Worm (Caenorhabditis elegans) whole organism, midembryonic: Measurements from ENCODE around the gene piki-1.

Experiments used
- T22C8.4 ChIP-seq: fragments of 200-800 bp; sonication (Bioruptor generic); IDR thresholded peaks from 2 replicates; pipeline ENCODE4 v1.3.6; 2022; ENCODE audit warnings: missing genetic modification characterization, missing compliant biosample characterization
- cog-1 ChIP-seq: sonication (generic microtip); optimal IDR thresholded peaks from 2 replicates; lab custom pipeline; 2016; ENCODE audit warnings: missing genetic modification characterization, missing compliant biosample characterization
- flt-1 ChIP-seq: fragments of 200-800 bp; sonication (Bioruptor generic); IDR thresholded peaks from 2 replicates; pipeline ENCODE4 v1.3.6; 2022; ENCODE audit warnings: missing genetic modification characterization, missing compliant biosample characterization
- klf-2 ChIP-seq: fragments of 200-800 bp; sonication (Bioruptor generic); conservative IDR thresholded peaks from 2 replicates; pipeline ENCODE4 v1.3.6; 2022; ENCODE audit warnings: missing genetic modification reagents, missing genetic modification characterization, missing compliant biosample characterization
- med-1 ChIP-seq: sonication (generic microtip); optimal IDR thresholded peaks from 2 replicates; lab custom pipeline; 2017; ENCODE audit warnings: missing genetic modification characterization, mild to moderate bottlenecking, missing compliant biosample characterization, antibody characterized with exemption, missing genetic modification reagents; ENCODE audit not compliant: insufficient read depth
- ref-1 ChIP-seq: fragments of 200-800 bp; sonication (Bioruptor generic); conservative IDR thresholded peaks from 2 replicates; pipeline ENCODE4 v1.3.6; 2022; ENCODE audit warnings: missing genetic modification reagents, missing genetic modification characterization, missing compliant biosample characterization
- tab-1 ChIP-seq: fragments of 200-800 bp; sonication (Bioruptor generic); IDR thresholded peaks from 2 replicates; pipeline ENCODE4 v1.3.6; 2022; ENCODE audit warnings: missing genetic modification characterization, missing compliant biosample characterization
- ztf-23 ChIP-seq: fragments of 200-800 bp; sonication (Bioruptor generic); IDR thresholded peaks from 2 replicates; pipeline ENCODE4 v1.3.6; 2022; ENCODE audit warnings: missing genetic modification reagents, missing genetic modification characterization, missing compliant biosample characterization
- ztf-29 ChIP-seq: fragments of 200-800 bp; sonication (Bioruptor generic); IDR thresholded peaks from 2 replicates; pipeline ENCODE4 v1.3.6; 2022; ENCODE audit warnings: missing genetic modification reagents, missing genetic modification characterization, missing compliant biosample characterization

The piki-1 gene

DNA sequence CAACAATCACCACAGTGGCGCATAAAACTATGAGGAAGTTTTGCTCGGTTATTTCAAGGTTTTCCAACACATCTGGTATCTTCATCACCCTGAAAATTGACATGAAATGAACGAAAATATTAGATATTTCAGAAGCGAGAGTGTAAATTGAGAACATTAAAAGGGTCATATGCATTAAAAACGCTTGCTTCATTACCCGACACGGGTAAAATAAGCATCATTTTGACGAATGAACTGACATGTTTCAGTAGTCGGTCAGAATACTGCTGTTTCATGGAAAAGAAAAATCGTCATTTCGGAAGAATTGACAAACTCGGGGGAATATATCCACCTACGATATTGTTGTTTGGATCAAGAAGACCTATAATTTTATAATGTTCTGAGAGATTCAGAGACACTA lies 47.1 kb downstream of the piki-1 start, which contains the start of gene snt-7:
Gene snt-7, minus strand, starts transcription at position 101 of the 400 bp plus-strand sequence.
- TF ChIP-seq med-1 (GFP tag; lab: Kevin White, UChicago) (no peak), ztf-29 (GFP tag; lab: Robert Waterston, UW) (no peak)

DNA sequence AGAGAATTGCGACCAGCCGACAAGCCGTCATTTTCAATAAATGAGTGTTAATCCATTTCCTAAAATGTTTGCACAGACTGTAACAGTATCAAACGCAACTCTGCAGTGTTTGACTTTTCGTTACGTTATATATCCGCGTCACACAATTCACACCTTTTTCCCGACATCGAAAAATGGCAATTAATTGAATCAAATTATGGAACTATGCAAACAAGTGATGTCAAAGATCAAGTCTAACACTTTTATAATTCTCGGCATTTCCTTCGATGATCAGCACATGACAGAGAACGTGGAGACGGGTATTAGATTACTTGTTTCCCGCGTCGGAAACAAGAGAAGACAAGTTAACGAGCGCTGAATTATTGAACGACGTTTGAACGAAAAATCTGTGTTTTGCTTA lies 51.9 kb downstream of the piki-1 start, which contains the start of gene phat-6:
Gene phat-6, minus strand, starts transcription at position 101 of the 400 bp plus-strand sequence.
- TF ChIP-seq ztf-29 (GFP tag; lab: Robert Waterston, UW) (no peak), tab-1 (GFP tag; lab: Robert Waterston, UW) (no peak), klf-2 (GFP tag; lab: Robert Waterston, UW) (no peak), med-1 (GFP tag; lab: Kevin White, UChicago) (no peak)

DNA sequence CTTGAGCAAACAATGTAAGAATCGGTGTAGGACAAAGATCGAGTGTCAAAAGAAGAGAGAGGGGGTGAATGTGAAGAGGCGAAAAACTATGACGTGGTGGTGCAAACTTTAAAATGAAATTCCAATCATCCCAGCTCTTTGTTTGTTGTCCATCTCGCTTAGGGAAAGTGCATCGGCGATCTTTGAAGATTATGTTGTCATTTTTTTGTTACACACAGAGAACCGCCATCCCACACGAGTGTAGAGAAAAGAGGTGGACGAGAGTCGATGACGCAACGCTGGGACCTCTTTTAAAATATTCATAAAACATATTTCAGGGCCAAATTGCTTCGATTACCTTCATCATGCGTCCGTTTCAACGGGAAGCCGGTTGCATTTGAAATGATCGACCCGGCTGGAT lies 54.8 kb downstream of the piki-1 start:
- TF ChIP-seq ztf-23 (GFP tag; lab: Robert Waterston, UW) (no peak), flt-1 (no peak), med-1 (GFP tag; lab: Kevin White, UChicago) (no peak), T22C8.4 (GFP tag; lab: Robert Waterston, UW) (no peak), tab-1 (GFP tag; lab: Robert Waterston, UW) (no peak), ref-1 (GFP tag; lab: Robert Waterston, UW) (no peak), klf-2 (GFP tag; lab: Robert Waterston, UW) (no peak), ztf-29 (GFP tag; lab: Robert Waterston, UW) (no peak), cog-1 (tag; lab: Kevin White, UChicago) (no peak)

DNA sequence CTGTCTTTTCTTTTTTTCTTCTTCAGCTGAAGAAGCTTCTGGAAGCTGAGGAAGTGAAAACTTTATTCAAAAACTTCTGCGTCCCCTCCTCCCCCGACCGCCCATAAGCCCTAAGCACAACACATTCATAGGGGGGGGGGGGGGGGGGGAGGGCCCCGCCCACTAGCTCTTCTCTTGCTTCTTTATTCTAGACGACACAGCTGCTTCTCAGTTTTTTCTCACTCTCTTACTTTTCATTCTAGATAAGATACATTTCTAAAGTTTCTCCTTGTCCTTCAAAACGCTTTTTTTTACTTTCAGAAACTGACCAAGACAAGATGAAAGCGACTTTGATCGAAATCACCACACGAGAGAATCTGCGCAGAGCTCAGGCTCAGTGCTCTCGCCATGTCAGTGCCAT lies 56.4 kb downstream of the piki-1 start, which contains the start of gene T10B10.4:
Gene T10B10.4, plus strand, starts transcription at position 301 of the 400 bp plus-strand sequence.
- TF ChIP-seq ref-1 (GFP tag; lab: Robert Waterston, UW): no peak
- TF ChIP-seq klf-2 (GFP tag; lab: Robert Waterston, UW): no peak
- TF ChIP-seq T22C8.4 (GFP tag; lab: Robert Waterston, UW): no peak
- TF ChIP-seq flt-1: no peak
- TF ChIP-seq tab-1 (GFP tag; lab: Robert Waterston, UW): no peak
- no peak for TF ChIP-seq ztf-29 (GFP tag; lab: Robert Waterston, UW)
- TF ChIP-seq ztf-23 (GFP tag; lab: Robert Waterston, UW): no peak
- TF ChIP-seq cog-1 (tag; lab: Kevin White, UChicago): no peak
- no peak for TF ChIP-seq med-1 (GFP tag; lab: Kevin White, UChicago)

ce11 chrX:15188986-15189675 lies 57.1 kb downstream of the piki-1 start:
- TF ChIP-seq tab-1 (GFP tag; lab: Robert Waterston, UW) (0 out of 2 replicates have a peak, but pooled peaks have one; percentile 26), cog-1 (tag; lab: Kevin White, UChicago) (peak; percentile 29), T22C8.4 (GFP tag; lab: Robert Waterston, UW) (no peak), ztf-29 (GFP tag; lab: Robert Waterston, UW) (no peak), ztf-23 (GFP tag; lab: Robert Waterston, UW) (no peak)

DNA sequence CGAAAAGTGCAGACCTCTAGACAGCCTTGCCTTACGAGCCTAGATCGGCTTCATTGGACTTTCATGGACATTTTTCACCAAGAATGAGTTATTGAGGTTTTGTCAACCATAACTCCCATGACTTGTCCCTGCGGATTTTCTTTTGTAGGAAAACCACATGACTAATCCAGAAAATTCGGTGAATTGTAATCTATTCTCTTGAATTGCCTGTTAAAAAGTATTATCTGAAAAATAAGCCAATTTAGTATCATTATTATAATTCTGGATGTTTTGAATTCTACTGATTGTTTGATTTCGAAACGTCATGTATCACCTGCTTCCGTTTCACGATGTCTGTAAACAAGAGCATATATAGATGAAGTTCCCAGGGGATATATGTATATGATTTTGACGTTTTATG lies 57.7 kb downstream of the piki-1 start:
- TF ChIP-seq ref-1 (GFP tag; lab: Robert Waterston, UW) (no peak), tab-1 (GFP tag; lab: Robert Waterston, UW) (no peak), klf-2 (GFP tag; lab: Robert Waterston, UW) (no peak), ztf-23 (GFP tag; lab: Robert Waterston, UW) (no peak), flt-1 (no peak), T22C8.4 (GFP tag; lab: Robert Waterston, UW) (no peak)
